Fruit fly (Drosophila melanogaster) whole organism, embryonic: ENCODE results near the gene Syt12.
A peak's percentile ranks its signal among the peaks of the same experiment; 100 is the strongest.

Experiments
- ATbp ChIP-seq: fragments of 200-800 bp; sonication (Bioruptor generic); optimal IDR thresholded peaks from 2 replicates; lab custom pipeline; 2017; ENCODE audit warnings: missing biosample characterization, mild to moderate bottlenecking, missing genetic modification characterization, missing genetic modification reagents
- Adf1 ChIP-seq: fragments of 200-800 bp; sonication (Bioruptor generic); IDR thresholded peaks from 2 replicates; pipeline ENCODE4 v1.3.6; 2022; ENCODE audit warnings: missing biosample characterization, missing genetic modification characterization
- B-H2 ChIP-seq: fragments of 200-800 bp; sonication (Bioruptor generic); optimal IDR thresholded peaks from 2 replicates; lab custom pipeline; 2018; ENCODE audit warnings: missing biosample characterization, mild to moderate bottlenecking, missing genetic modification characterization
- CG10565 ChIP-seq: fragments of 200-800 bp; sonication (Bioruptor generic); optimal IDR thresholded peaks from 3 replicates; lab custom pipeline; 2016; ENCODE audit warnings: missing biosample characterization, mild to moderate bottlenecking, missing genetic modification characterization
- CG11398 ChIP-seq: fragments of 200-800 bp; sonication (Bioruptor generic); optimal IDR thresholded peaks from 2 replicates; lab custom pipeline; 2016; ENCODE audit warnings: missing biosample characterization, missing genetic modification characterization
- CG11560 ChIP-seq: fragments of 200-800 bp; sonication (Bioruptor generic); IDR thresholded peaks from 3 replicates; pipeline ENCODE4 v1.3.6; 2022; ENCODE audit warnings: missing biosample characterization, missing genetic modification characterization
- CG12769 ChIP-seq: fragments of 200-800 bp; sonication (Bioruptor generic); optimal IDR thresholded peaks from 2 replicates; lab custom pipeline; 2019; ENCODE audit warnings: missing biosample characterization, mild to moderate bottlenecking, missing genetic modification characterization, moderate library complexity
- CG13894 ChIP-seq: fragments of 200-800 bp; sonication (Bioruptor generic); optimal IDR thresholded peaks from 3 replicates; lab custom pipeline; 2018; ENCODE audit warnings: missing biosample characterization, mild to moderate bottlenecking, missing genetic modification characterization, moderate library complexity
- CG1832 ChIP-seq: fragments of 200-800 bp; sonication (Bioruptor generic); optimal IDR thresholded peaks from 2 replicates; lab custom pipeline; 2017; ENCODE audit warnings: missing biosample characterization, mild to moderate bottlenecking, missing genetic modification characterization, inconsistent platforms
- CG2199 ChIP-seq: fragments of 200-800 bp; sonication (Bioruptor generic); IDR thresholded peaks from 3 replicates; pipeline ENCODE4 v1.3.6; 2022; ENCODE audit warnings: missing biosample characterization, missing genetic modification characterization
- CG2875 ChIP-seq: fragments of 200-800 bp; sonication (Bioruptor generic); optimal IDR thresholded peaks from 2 replicates; lab custom pipeline; 2017; ENCODE audit warnings: missing biosample characterization, mild to moderate bottlenecking, missing genetic modification characterization, missing genetic modification reagents
- CG30020 ChIP-seq: fragments of 200-800 bp; optimal IDR thresholded peaks from 2 replicates; lab custom pipeline; 2019; ENCODE audit warnings: missing biosample characterization, mild to moderate bottlenecking, missing genetic modification characterization, moderate library complexity
- CG3163 ChIP-seq: fragments of 200-800 bp; sonication (Bioruptor generic); optimal IDR thresholded peaks from 3 replicates; lab custom pipeline; 2016; ENCODE audit warnings: missing biosample characterization, missing genetic modification characterization
- CG32532 ChIP-seq: fragments of 200-800 bp; sonication (Bioruptor generic); IDR thresholded peaks from 2 replicates; pipeline ENCODE4 v1.3.6; 2022; ENCODE audit warnings: missing biosample characterization, missing genetic modification characterization
- CG34376 ChIP-seq: fragments of 200-800 bp; sonication (Bioruptor generic); optimal IDR thresholded peaks from 2 replicates; lab custom pipeline; 2018; ENCODE audit warnings: missing biosample characterization, mild to moderate bottlenecking, missing genetic modification characterization
- CG42726 ChIP-seq: fragments of 200-800 bp; sonication (Bioruptor generic); IDR thresholded peaks from 2 replicates; pipeline ENCODE4 v1.3.6; 2022; ENCODE audit warnings: missing biosample characterization, missing genetic modification characterization; ENCODE audit not compliant: partially characterized antibody
- CG4360 ChIP-seq: fragments of 200-800 bp; sonication (Bioruptor generic); IDR thresholded peaks from 2 replicates; pipeline ENCODE4 v1.3.6; 2022; ENCODE audit warnings: missing biosample characterization, missing genetic modification characterization
- CG8089 ChIP-seq: fragments of 200-800 bp; sonication (Bioruptor generic); optimal IDR thresholded peaks from 3 replicates; lab custom pipeline; 2016; ENCODE audit warnings: missing biosample characterization, missing genetic modification characterization
- CG9609 ChIP-seq: fragments of 200-800 bp; sonication (Bioruptor generic); optimal IDR thresholded peaks from 3 replicates; lab custom pipeline; 2016; ENCODE audit warnings: missing biosample characterization, missing genetic modification characterization
- CG9817 ChIP-seq: fragments of 200-800 bp; sonication (Bioruptor generic); optimal IDR thresholded peaks from 2 replicates; lab custom pipeline; 2018; ENCODE audit warnings: missing biosample characterization, mild to moderate bottlenecking, missing genetic modification characterization, moderate library complexity
- Dfd ChIP-seq, 2 experiments: fragments of >200 bp; optimal IDR thresholded peaks; 2 replicates each; lab custom pipeline; 2017; ENCODE audit warnings: missing biosample characterization in 2 of 2, missing genetic modification characterization in 2 of 2
- Dip3 ChIP-seq: fragments of 200-800 bp; sonication (Bioruptor generic); optimal IDR thresholded peaks from 3 replicates; lab custom pipeline; 2016; ENCODE audit warnings: missing biosample characterization, missing genetic modification characterization
- Dll ChIP-seq: fragments of 200-800 bp; sonication (Bioruptor generic); IDR thresholded peaks from 4 replicates; pipeline ENCODE4 v1.3.6; 2022; ENCODE audit warnings: missing biosample characterization, missing genetic modification characterization; ENCODE audit not compliant: partially characterized antibody
- Dref ChIP-seq: fragments of 200-800 bp; sonication (Bioruptor generic); IDR thresholded peaks from 2 replicates; pipeline ENCODE4 v1.3.6; 2022; ENCODE audit warnings: missing biosample characterization, missing genetic modification characterization
- Kr ChIP-seq: fragments of 200-800 bp; sonication (Bioruptor generic); optimal IDR thresholded peaks from 2 replicates; lab custom pipeline; 2017; ENCODE audit warnings: missing biosample characterization, mild to moderate bottlenecking, missing genetic modification characterization
- Mes4 ChIP-seq: fragments of 200-800 bp; sonication (Bioruptor generic); optimal IDR thresholded peaks from 2 replicates; lab custom pipeline; 2016; ENCODE audit warnings: missing biosample characterization, missing genetic modification characterization
- NFAT ChIP-seq: fragments of 200-800 bp; sonication (Bioruptor generic); IDR thresholded peaks from 2 replicates; pipeline ENCODE4 v1.3.6; 2022; ENCODE audit warnings: missing biosample characterization, missing genetic modification characterization
- Spps ChIP-seq: fragments of 200-800 bp; sonication (Bioruptor generic); optimal IDR thresholded peaks from 2 replicates; lab custom pipeline; 2018; ENCODE audit warnings: missing biosample characterization, mild to moderate bottlenecking, missing genetic modification characterization
- Sry-δ ChIP-seq: fragments of 200-800 bp; sonication (Bioruptor generic); optimal IDR thresholded peaks from 2 replicates; lab custom pipeline; 2016; ENCODE audit warnings: missing biosample characterization, missing genetic modification characterization
- aop ChIP-seq: fragments of 200-800 bp; sonication (Bioruptor generic); IDR thresholded peaks from 2 replicates; pipeline ENCODE4 v1.3.6; 2022; ENCODE audit warnings: missing biosample characterization, missing genetic modification characterization
- ato ChIP-seq: fragments of 200-800 bp; sonication (Bioruptor generic); IDR thresholded peaks from 2 replicates; pipeline ENCODE4 v1.3.6; 2022; ENCODE audit warnings: missing biosample characterization, missing genetic modification characterization; ENCODE audit not compliant: partially characterized antibody
- bab2 ChIP-seq: fragments of 200-800 bp; sonication (Bioruptor generic); optimal IDR thresholded peaks from 2 replicates; lab custom pipeline; 2016; ENCODE audit warnings: missing biosample characterization, missing genetic modification characterization
- cg ChIP-seq: fragments of 200-800 bp; sonication (Bioruptor generic); optimal IDR thresholded peaks from 3 replicates; lab custom pipeline; 2019; ENCODE audit warnings: missing biosample characterization, mild to moderate bottlenecking, missing genetic modification characterization, moderate library complexity
- chn ChIP-seq: fragments of 200-800 bp; sonication (Bioruptor generic); optimal IDR thresholded peaks from 2 replicates; lab custom pipeline; 2016; ENCODE audit warnings: missing biosample characterization, missing genetic modification characterization
- dpn ChIP-seq, 2 experiments: fragments of 200-800 bp; sonication (Bioruptor generic); optimal IDR thresholded peaks; 3 replicates each; lab custom pipeline; 2016; ENCODE audit warnings: missing biosample characterization in 2 of 2, missing genetic modification characterization in 2 of 2
- gfzf ChIP-seq: fragments of 200-800 bp; sonication (Bioruptor generic); optimal IDR thresholded peaks from 2 replicates; lab custom pipeline; 2016; ENCODE audit warnings: missing biosample characterization, mild to moderate bottlenecking, missing genetic modification characterization, moderate library complexity
- grau ChIP-seq: fragments of 200-800 bp; optimal IDR thresholded peaks from 3 replicates; lab custom pipeline; 2019; ENCODE audit warnings: missing biosample characterization, mild to moderate bottlenecking, missing genetic modification characterization, moderate library complexity
- gsb-n ChIP-seq: fragments of 200-800 bp; sonication (Bioruptor generic); optimal IDR thresholded peaks from 3 replicates; lab custom pipeline; 2018; ENCODE audit warnings: missing biosample characterization, mild to moderate bottlenecking, missing genetic modification characterization
- gt ChIP-seq: fragments of 200-800 bp; sonication (Bioruptor generic); IDR thresholded peaks from 2 replicates; pipeline ENCODE4 v1.3.6; 2022; ENCODE audit warnings: missing biosample characterization, missing genetic modification characterization
- hkb ChIP-seq, 2 experiments: fragments of 200-800 bp in 1 of 2; fragments of >200 bp in 1 of 2; sonication (Bioruptor generic) in 1 of 2; IDR thresholded peaks in 1 of 2; optimal IDR thresholded peaks in 1 of 2; 2 replicates each; pipeline versions ENCODE4 v1.3.6 to Lab custom; 2017 to 2022; ENCODE audit warnings: missing biosample characterization in 1 of 2, missing genetic modification characterization in 1 of 2
- luna ChIP-seq: fragments of 200-800 bp; sonication (Bioruptor generic); optimal IDR thresholded peaks from 2 replicates; lab custom pipeline; 2016; ENCODE audit warnings: missing biosample characterization, missing genetic modification characterization
- mam ChIP-seq: fragments of 200-800 bp; sonication (Bioruptor generic); optimal IDR thresholded peaks from 3 replicates; lab custom pipeline; 2016; ENCODE audit warnings: missing biosample characterization, missing genetic modification characterization
- pan ChIP-seq, 4 experiments: fragments of >200 bp in 3 of 4; fragments of 200-800 bp in 1 of 4; sonication (Bioruptor generic) in 1 of 4; optimal IDR thresholded peaks in 3 of 4; IDR thresholded peaks in 1 of 4; 2 replicates each; pipeline versions ENCODE4 v1.3.6 to Lab custom; 2017 to 2022; ENCODE audit warnings: missing biosample characterization in 2 of 4, missing genetic modification characterization in 2 of 4, mixed read lengths in 1 of 4
- pb ChIP-seq: fragments of 200-800 bp; sonication (Bioruptor generic); optimal IDR thresholded peaks from 3 replicates; lab custom pipeline; 2016; ENCODE audit warnings: missing biosample characterization, missing genetic modification characterization
- pho ChIP-seq: fragments of 200-800 bp; sonication (Bioruptor generic); optimal IDR thresholded peaks from 2 replicates; lab custom pipeline; 2016; ENCODE audit warnings: missing biosample characterization, missing genetic modification characterization
- psq ChIP-seq: fragments of 200-800 bp; sonication (Bioruptor generic); optimal IDR thresholded peaks from 2 replicates; lab custom pipeline; 2017; ENCODE audit warnings: missing biosample characterization, missing genetic modification characterization
- sens ChIP-seq: fragments of 200-800 bp; sonication (Bioruptor generic); peaks from one replicate; lab custom pipeline; 2016; ENCODE audit warnings: missing biosample characterization, missing genetic modification characterization
- sima ChIP-seq: fragments of 200-800 bp; sonication (Bioruptor generic); optimal IDR thresholded peaks from 2 replicates; lab custom pipeline; 2016; ENCODE audit warnings: missing biosample characterization, missing genetic modification characterization
- ssp ChIP-seq: fragments of 200-800 bp; sonication (Bioruptor generic); IDR thresholded peaks from 2 replicates; pipeline ENCODE4 v1.3.6; 2022; ENCODE audit warnings: missing biosample characterization, missing genetic modification characterization
- tx ChIP-seq: fragments of 200-800 bp; sonication (Bioruptor generic); optimal IDR thresholded peaks from 2 replicates; lab custom pipeline; 2016; ENCODE audit warnings: missing biosample characterization, missing genetic modification characterization
- unc-4 ChIP-seq: fragments of 200-800 bp; sonication (Bioruptor generic); IDR thresholded peaks from 2 replicates; pipeline ENCODE4 v1.3.6; 2022; ENCODE audit warnings: missing biosample characterization, missing genetic modification characterization; ENCODE audit not compliant: partially characterized antibody

Gene Syt12

DNA sequence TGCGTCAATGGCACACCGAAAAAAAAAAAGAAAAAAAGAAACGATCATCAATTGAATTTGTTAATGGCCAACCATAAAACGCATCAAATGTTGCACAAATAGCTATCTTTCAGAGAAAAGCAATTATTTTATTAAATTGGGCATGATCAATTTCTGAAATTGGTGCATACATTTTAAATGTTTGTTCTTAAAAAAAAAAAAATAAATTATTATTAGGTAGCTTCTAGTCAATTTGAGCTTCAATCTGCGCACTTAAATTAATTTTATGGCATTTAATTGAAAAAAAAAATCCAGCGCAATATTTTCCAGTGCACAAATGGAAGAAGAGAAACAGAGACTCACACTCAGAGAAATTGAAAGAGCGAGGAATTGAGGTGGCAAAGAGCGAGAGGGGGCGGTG, 35.9 kb upstream of the Syt12 start (continued):
- no peak for TF ChIP-seq CG34376 (GFP tag; lab: Kevin White, UChicago)
- TF ChIP-seq gfzf (GFP tag; lab: Kevin White, UChicago) = no peak
- TF ChIP-seq Dll (GFP tag; lab: Robert Waterston, UW) = no peak
- peak; percentile 52 for TF ChIP-seq Mes4 (GFP tag; lab: Kevin White, UChicago)
- TF ChIP-seq Dref (GFP tag; lab: Robert Waterston, UW) = no peak
- peak; percentile 43 for TF ChIP-seq CG11398 (GFP tag; lab: Kevin White, UChicago)
- TF ChIP-seq Kr (GFP tag; lab: Kevin White, UChicago) = no peak
- no peak for TF ChIP-seq CG2875 (GFP tag; lab: Kevin White, UChicago)
- TF ChIP-seq pb (GFP tag; lab: Kevin White, UChicago) = peak; percentile 24
- TF ChIP-seq CG13894 = no peak
- no peak for TF ChIP-seq CG30020
- TF ChIP-seq CG1832 = no peak
- no peak for TF ChIP-seq unc-4 (GFP tag; lab: Robert Waterston, UW)
- no peak for TF ChIP-seq CG2199 (GFP tag; lab: Robert Waterston, UW)
- TF ChIP-seq CG10565 (GFP tag; lab: Kevin White, UChicago) = no peak
- TF ChIP-seq Spps (tag; lab: Kevin White, UChicago) = no peak
- TF ChIP-seq chn = peak; percentile 65
- no peak for TF ChIP-seq Dfd (GFP tag; optimal IDR thresholded peaks at IDR 0.05; lab: Kevin White, UChicago)
- no peak for TF ChIP-seq CG11560 (tag; lab: Robert Waterston, UW)
- TF ChIP-seq CG4360 (GFP tag; lab: Robert Waterston, UW) = no peak
- TF ChIP-seq CG9609 (GFP tag; lab: Kevin White, UChicago) = peak; percentile 47
- peak; percentile 94 for TF ChIP-seq sens (GFP tag; lab: Kevin White, UChicago)
- TF ChIP-seq Dip3 (GFP tag; lab: Kevin White, UChicago) = peak; percentile 21
- peak; percentile 42 for TF ChIP-seq luna
- no peak for TF ChIP-seq sima
- TF ChIP-seq cg (GFP tag; lab: Kevin White, UChicago) = no peak
- peak; percentile 51 for TF ChIP-seq CG9817 (tag; lab: Kevin White, UChicago)
- no peak for TF ChIP-seq hkb (optimal IDR thresholded peaks at IDR 0.05; lab: Kevin White, UChicago)
- TF ChIP-seq hkb (GFP tag; IDR thresholded peaks at IDR 0.05; lab: Robert Waterston, UW) = peak; percentile 71
- TF ChIP-seq NFAT (GFP tag; lab: Robert Waterston, UW) = 0 out of 2 replicates have a peak, but pooled peaks have one; percentile 7
- TF ChIP-seq pan (optimal IDR thresholded peaks at IDR 0.05; lab: Kevin White, UChicago) = no peak
- TF ChIP-seq pan (GFP tag; optimal IDR thresholded peaks at IDR 0.05 in 1 of 2, IDR thresholded peaks at IDR 0.05 in 1 of 2) = peak in 1 of 2 experiments; percentile 65
- peak; percentile 65 for TF ChIP-seq CG8089 (GFP tag; lab: Kevin White, UChicago)
- no peak for TF ChIP-seq B-H2 (GFP tag; lab: Kevin White, UChicago)
- TF ChIP-seq gt (GFP tag; lab: Robert Waterston, UW) = no peak
- peak; percentile 35; the same call in 1 of the 2 replicates for TF ChIP-seq ssp
- no peak for TF ChIP-seq ato (GFP tag; lab: Robert Waterston, UW)
- no peak for TF ChIP-seq CG42726
- no peak for TF ChIP-seq gsb-n (tag; lab: Kevin White, UChicago)
- peak; percentile 74 for TF ChIP-seq grau
- TF ChIP-seq pho (GFP tag; lab: Kevin White, UChicago) = peak; percentile 75
- peak; percentile 28 for TF ChIP-seq Sry-δ (GFP tag; lab: Kevin White, UChicago)
- TF ChIP-seq tx (GFP tag; lab: Kevin White, UChicago) = peak; percentile 37
- no peak for TF ChIP-seq psq (GFP tag; lab: Kevin White, UChicago)
- peak; percentile 71 for TF ChIP-seq CG32532 (GFP tag; lab: Robert Waterston, UW)
- TF ChIP-seq mam (GFP tag; lab: Kevin White, UChicago) = peak; percentile 67
- TF ChIP-seq aop (GFP tag; lab: Robert Waterston, UW) = no peak
- peak; percentile 34 for TF ChIP-seq ATbp
- no peak for TF ChIP-seq Adf1 (GFP tag; lab: Robert Waterston, UW)
- TF ChIP-seq dpn (GFP tag; optimal IDR thresholded peaks at IDR 0.05; lab: Kevin White, UChicago) = peak; percentile 75 to 82
- TF ChIP-seq CG3163 (GFP tag; lab: Kevin White, UChicago) = peak; percentile 43
- peak; percentile 46 for TF ChIP-seq bab2 (GFP tag; lab: Kevin White, UChicago)
- TF ChIP-seq CG12769 = no peak
